Fruit fly (Drosophila melanogaster) whole organism, embryonic: ENCODE data around the gene CG7135.

Experiments used
- Atf6 ChIP-seq: fragments of 200-800 bp; sonication (Bioruptor generic); IDR thresholded peaks from 2 replicates; pipeline ENCODE4 v1.3.6; 2022; ENCODE audit warnings: missing biosample characterization, missing genetic modification characterization
- BEAF-32 ChIP-seq: fragments of 200-800 bp; sonication (Bioruptor generic); optimal IDR thresholded peaks from 3 replicates; lab custom pipeline; 2017; ENCODE audit warnings: missing biosample characterization, missing genetic modification characterization, mild to moderate bottlenecking, moderate library complexity, missing genetic modification reagents
- Bdp1 ChIP-seq: fragments of 200-800 bp; sonication (Bioruptor generic); optimal IDR thresholded peaks from 3 replicates; lab custom pipeline; 2016; ENCODE audit warnings: missing biosample characterization, missing genetic modification characterization
- Bgb ChIP-seq: fragments of 200-800 bp; sonication (Bioruptor generic); IDR thresholded peaks from 2 replicates; pipeline ENCODE4 v1.3.6; 2022; ENCODE audit warnings: missing biosample characterization, missing genetic modification characterization; ENCODE audit not compliant: partially characterized antibody
- CG10366 ChIP-seq: fragments of 200-800 bp; sonication (Bioruptor generic); IDR thresholded peaks from 2 replicates; pipeline ENCODE4 v1.3.6; 2022; ENCODE audit warnings: missing biosample characterization, missing genetic modification characterization
- CG11696 ChIP-seq: fragments of 200-800 bp; sonication (Bioruptor generic); IDR thresholded peaks from 2 replicates; pipeline ENCODE4 v1.3.6; 2022; ENCODE audit warnings: missing biosample characterization, missing genetic modification characterization
- CG12155 ChIP-seq: fragments of 200-800 bp; sonication (Bioruptor generic); optimal IDR thresholded peaks from 3 replicates; lab custom pipeline; 2016; ENCODE audit warnings: missing biosample characterization, missing genetic modification characterization
- CG12659 ChIP-seq: fragments of 200-800 bp; sonication (Bioruptor generic); optimal IDR thresholded peaks from 3 replicates; lab custom pipeline; 2017; ENCODE audit warnings: mild to moderate bottlenecking, missing biosample characterization, missing genetic modification reagents, missing genetic modification characterization
- CG13287 ChIP-seq: fragments of 200-800 bp; sonication (Bioruptor generic); IDR thresholded peaks from 2 replicates; pipeline ENCODE4 v1.3.6; 2022; ENCODE audit warnings: missing biosample characterization, missing genetic modification characterization; ENCODE audit not compliant: partially characterized antibody
- CG14050 ChIP-seq: fragments of 200-800 bp; sonication (Bioruptor generic); IDR thresholded peaks from 3 replicates; pipeline ENCODE4 v1.3.6; 2022; ENCODE audit warnings: missing biosample characterization, missing genetic modification characterization
- CG14860 ChIP-seq: fragments of 200-800 bp; sonication (Bioruptor generic); IDR thresholded peaks from 3 replicates; pipeline ENCODE4 v1.3.6; 2022; ENCODE audit warnings: missing biosample characterization, missing genetic modification characterization; ENCODE audit not compliant: partially characterized antibody
- CG16863 ChIP-seq: fragments of 200-800 bp; sonication (Bioruptor generic); optimal IDR thresholded peaks from 3 replicates; lab custom pipeline; 2016; ENCODE audit warnings: missing biosample characterization, missing genetic modification characterization
- CG17385 ChIP-seq: fragments of 200-800 bp; sonication (Bioruptor generic); optimal IDR thresholded peaks from 3 replicates; lab custom pipeline; 2018; ENCODE audit warnings: missing biosample characterization, mild to moderate bottlenecking, missing genetic modification characterization
- CG2129 ChIP-seq: fragments of 200-800 bp; sonication (Bioruptor generic); IDR thresholded peaks from 2 replicates; pipeline ENCODE4 v1.3.6; 2022; ENCODE audit warnings: missing biosample characterization, missing genetic modification characterization; ENCODE audit not compliant: partially characterized antibody
- CG2199 ChIP-seq: fragments of 200-800 bp; sonication (Bioruptor generic); IDR thresholded peaks from 3 replicates; pipeline ENCODE4 v1.3.6; 2022; ENCODE audit warnings: missing biosample characterization, missing genetic modification characterization
- CG30020 ChIP-seq: fragments of 200-800 bp; optimal IDR thresholded peaks from 2 replicates; lab custom pipeline; 2019; ENCODE audit warnings: missing biosample characterization, mild to moderate bottlenecking, missing genetic modification characterization, moderate library complexity
- CG42726 ChIP-seq: fragments of 200-800 bp; sonication (Bioruptor generic); IDR thresholded peaks from 2 replicates; pipeline ENCODE4 v1.3.6; 2022; ENCODE audit warnings: missing biosample characterization, missing genetic modification characterization; ENCODE audit not compliant: partially characterized antibody
- CG7839 ChIP-seq: fragments of 200-800 bp; sonication (Bioruptor generic); optimal IDR thresholded peaks from 3 replicates; lab custom pipeline; 2018; ENCODE audit warnings: missing biosample characterization, mild to moderate bottlenecking, missing genetic modification characterization, moderate library complexity
- CG7928 ChIP-seq: fragments of 200-800 bp; sonication (Bioruptor generic); optimal IDR thresholded peaks from 2 replicates; lab custom pipeline; 2017; ENCODE audit warnings: missing biosample characterization, mild to moderate bottlenecking, missing genetic modification characterization
- CG8359 ChIP-seq: fragments of 200-800 bp; sonication (Bioruptor generic); optimal IDR thresholded peaks from 2 replicates; lab custom pipeline; 2017; ENCODE audit warnings: missing biosample characterization, mild to moderate bottlenecking, missing genetic modification characterization, borderline replicate concordance
- CG8765 ChIP-seq: fragments of 200-800 bp; sonication (Bioruptor generic); IDR thresholded peaks from 2 replicates; pipeline ENCODE4 v1.3.6; 2022; ENCODE audit warnings: missing biosample characterization, missing genetic modification characterization
- CG9932 ChIP-seq: fragments of 200-800 bp; sonication (Bioruptor generic); IDR thresholded peaks from 2 replicates; pipeline ENCODE4 v1.3.6; 2022; ENCODE audit warnings: missing biosample characterization, missing genetic modification characterization
- CoRest ChIP-seq: fragments of 200-800 bp; sonication (Bioruptor generic); optimal IDR thresholded peaks from 3 replicates; lab custom pipeline; 2018; ENCODE audit warnings: missing biosample characterization, mild to moderate bottlenecking, missing genetic modification characterization, moderate library complexity
- Dip3 ChIP-seq: fragments of 200-800 bp; sonication (Bioruptor generic); optimal IDR thresholded peaks from 3 replicates; lab custom pipeline; 2016; ENCODE audit warnings: missing biosample characterization, missing genetic modification characterization
- Doc3 ChIP-seq: fragments of 200-800 bp; sonication (Bioruptor generic); IDR thresholded peaks from 3 replicates; pipeline ENCODE4 v1.3.6; 2022; ENCODE audit warnings: missing biosample characterization, missing genetic modification characterization; ENCODE audit not compliant: partially characterized antibody
- Dref ChIP-seq: fragments of 200-800 bp; sonication (Bioruptor generic); IDR thresholded peaks from 2 replicates; pipeline ENCODE4 v1.3.6; 2022; ENCODE audit warnings: missing biosample characterization, missing genetic modification characterization
- Max ChIP-seq: fragments of 200-800 bp; sonication (Bioruptor generic); optimal IDR thresholded peaks from 2 replicates; lab custom pipeline; 2016; ENCODE audit warnings: missing biosample characterization, mild to moderate bottlenecking, missing genetic modification characterization
- NFAT ChIP-seq: fragments of 200-800 bp; sonication (Bioruptor generic); IDR thresholded peaks from 2 replicates; pipeline ENCODE4 v1.3.6; 2022; ENCODE audit warnings: missing biosample characterization, missing genetic modification characterization
- Opbp ChIP-seq: fragments of 200-800 bp; sonication (Bioruptor generic); IDR thresholded peaks from 3 replicates; pipeline ENCODE4 v1.3.6; 2022; ENCODE audit warnings: missing biosample characterization, missing genetic modification characterization; ENCODE audit not compliant: partially characterized antibody
- Ptx1 ChIP-seq: fragments of 200-800 bp; sonication (Bioruptor generic); IDR thresholded peaks from 2 replicates; pipeline ENCODE4 v1.3.6; 2022; ENCODE audit warnings: missing biosample characterization, missing genetic modification characterization
- Scr ChIP-seq: fragments of 200-800 bp; sonication (Bioruptor generic); IDR thresholded peaks from 2 replicates; pipeline ENCODE4 v1.3.6; 2022; ENCODE audit warnings: missing biosample characterization, missing genetic modification characterization; ENCODE audit not compliant: partially characterized antibody
- amos ChIP-seq: fragments of 200-800 bp; sonication (Bioruptor generic); IDR thresholded peaks from 2 replicates; pipeline ENCODE4 v1.3.6; 2022; ENCODE audit warnings: missing biosample characterization, missing genetic modification characterization; ENCODE audit not compliant: partially characterized antibody
- aop ChIP-seq: fragments of 200-800 bp; sonication (Bioruptor generic); IDR thresholded peaks from 2 replicates; pipeline ENCODE4 v1.3.6; 2022; ENCODE audit warnings: missing biosample characterization, missing genetic modification characterization
- chm ChIP-seq: fragments of 200-800 bp; sonication (Bioruptor generic); IDR thresholded peaks from 2 replicates; pipeline ENCODE4 v1.3.6; 2022; ENCODE audit warnings: missing biosample characterization, missing genetic modification characterization
- ci ChIP-seq: fragments of 200-800 bp; sonication (Bioruptor generic); IDR thresholded peaks from 3 replicates; pipeline ENCODE4 v1.3.6; 2022; ENCODE audit warnings: missing biosample characterization, missing genetic modification characterization
- dati ChIP-seq: fragments of 200-800 bp; sonication (Bioruptor generic); IDR thresholded peaks from 2 replicates; pipeline ENCODE4 v1.3.6; 2022; ENCODE audit warnings: missing biosample characterization, missing genetic modification characterization
- exex ChIP-seq: fragments of 200-800 bp; sonication (Bioruptor generic); optimal IDR thresholded peaks from 4 replicates; lab custom pipeline; 2018; ENCODE audit warnings: missing biosample characterization, mild to moderate bottlenecking, missing genetic modification characterization, moderate library complexity
- gce ChIP-seq: fragments of 200-800 bp; sonication (Bioruptor generic); IDR thresholded peaks from 3 replicates; pipeline ENCODE4 v1.3.6; 2022; ENCODE audit warnings: missing biosample characterization, missing genetic modification characterization
- gcm ChIP-seq: fragments of 200-800 bp; sonication (Bioruptor generic); optimal IDR thresholded peaks from 2 replicates; lab custom pipeline; 2019; ENCODE audit warnings: missing biosample characterization, mild to moderate bottlenecking, missing genetic modification characterization, moderate library complexity
- gt ChIP-seq: fragments of 200-800 bp; sonication (Bioruptor generic); IDR thresholded peaks from 2 replicates; pipeline ENCODE4 v1.3.6; 2022; ENCODE audit warnings: missing biosample characterization, missing genetic modification characterization
- hb ChIP-seq: fragments of 200-800 bp; sonication (Bioruptor generic); IDR thresholded peaks from 3 replicates; pipeline ENCODE4 v1.3.6; 2022; ENCODE audit warnings: missing biosample characterization, missing genetic modification characterization; ENCODE audit not compliant: partially characterized antibody
- inv ChIP-seq: fragments of 200-800 bp; sonication (Bioruptor generic); IDR thresholded peaks from 2 replicates; pipeline ENCODE4 v1.3.6; 2022; ENCODE audit warnings: missing biosample characterization, missing genetic modification characterization; ENCODE audit not compliant: partially characterized antibody
- ken ChIP-seq: fragments of 200-800 bp; sonication (Bioruptor generic); IDR thresholded peaks from 3 replicates; pipeline ENCODE4 v1.3.6; 2022; ENCODE audit warnings: missing biosample characterization, missing genetic modification characterization
- knrl ChIP-seq: fragments of 200-800 bp; sonication (Bioruptor generic); IDR thresholded peaks from 3 replicates; pipeline ENCODE4 v1.3.6; 2022; ENCODE audit warnings: missing biosample characterization, missing genetic modification characterization; ENCODE audit not compliant: partially characterized antibody
- pfk ChIP-seq: fragments of 200-800 bp; sonication (Bioruptor generic); optimal IDR thresholded peaks from 2 replicates; lab custom pipeline; 2018; ENCODE audit warnings: missing biosample characterization, mild to moderate bottlenecking, missing genetic modification characterization, moderate library complexity
- sna ChIP-seq: fragments of 200-800 bp; sonication (Bioruptor generic); IDR thresholded peaks from 2 replicates; pipeline ENCODE4 v1.3.6; 2022; ENCODE audit warnings: missing biosample characterization, missing genetic modification characterization; ENCODE audit not compliant: partially characterized antibody
- so ChIP-seq: fragments of 200-800 bp; sonication (Bioruptor generic); IDR thresholded peaks from 3 replicates; pipeline ENCODE4 v1.3.6; 2022; ENCODE audit warnings: missing biosample characterization, missing genetic modification characterization
- tgo ChIP-seq: fragments of 200-800 bp; sonication (Bioruptor generic); IDR thresholded peaks from 3 replicates; pipeline ENCODE4 v1.3.6; 2022; ENCODE audit warnings: missing biosample characterization, missing genetic modification characterization
- vnd ChIP-seq: fragments of 200-800 bp; sonication (Bioruptor generic); IDR thresholded peaks from 3 replicates; pipeline ENCODE4 v1.3.6; 2022; ENCODE audit warnings: missing biosample characterization, missing genetic modification characterization; ENCODE audit not compliant: partially characterized antibody

CG7135 gene

DNA sequence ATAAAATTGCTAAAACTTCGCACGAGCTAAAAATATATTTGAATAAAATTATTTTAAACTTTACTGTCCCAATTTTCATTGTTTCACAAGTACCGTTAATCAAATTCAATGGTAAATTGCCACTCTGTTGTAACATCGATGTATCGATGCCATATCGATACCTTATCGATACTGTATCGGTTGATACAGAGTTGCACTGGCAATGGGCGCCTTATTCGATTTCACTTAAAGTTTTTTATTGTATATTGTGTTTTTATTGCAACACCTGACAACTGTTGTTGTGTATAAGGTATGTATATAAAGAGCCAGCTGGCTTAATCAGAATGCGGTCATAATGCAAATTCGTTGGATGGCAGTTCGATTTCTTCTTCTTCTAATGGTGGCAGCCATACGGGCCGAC lies 34.8 kb downstream of the CG7135 start, which contains the start of gene CG43229 (continued):
- TF ChIP-seq NFAT (GFP tag; lab: Robert Waterston, UW) (no peak), hb (peak; percentile 71; the same call in 2 of the 3 replicates), ci (GFP tag; lab: Robert Waterston, UW) (no peak), CG16863 (GFP tag; lab: Kevin White, UChicago) (peak; percentile 96), CG7839 (tag; lab: Kevin White, UChicago) (no peak), CG11696 (GFP tag; lab: Robert Waterston, UW) (no peak), sna (GFP tag; lab: Robert Waterston, UW) (0 out of 2 replicates have a peak, but pooled peaks have one; percentile 37), ken (GFP tag; lab: Robert Waterston, UW) (no peak), pfk (GFP tag; lab: Kevin White, UChicago) (peak; percentile 81), CG2129 (GFP tag; lab: Robert Waterston, UW) (peak; percentile 35; the same call in 1 of the 2 replicates), CG10366 (no peak), CG12659 (peak; percentile 2), amos (peak; percentile 87), knrl (peak; percentile 72; the same call in 2 of the 3 replicates), BEAF-32 (GFP tag; lab: Kevin White, UChicago) (peak; percentile 79), gt (GFP tag; lab: Robert Waterston, UW) (no peak), Doc3 (GFP tag; lab: Robert Waterston, UW) (peak; percentile 53; the same call in 1 of the 3 replicates), CG14050 (no peak), CG14860 (GFP tag; lab: Robert Waterston, UW) (peak; percentile 66), aop (no peak), Dip3 (GFP tag; lab: Kevin White, UChicago) (no peak), exex (tag; lab: Kevin White, UChicago) (no peak), gcm (peak; percentile 29), Max (GFP tag; lab: Kevin White, UChicago) (no peak), CG17385 (GFP tag; lab: Kevin White, UChicago) (peak; percentile 35), CG9932 (GFP tag; lab: Robert Waterston, UW) (peak; percentile 26; the same call in 1 of the 2 replicates), CG42726 (GFP tag; lab: Robert Waterston, UW) (peak; percentile 85), CoRest (tag; lab: Kevin White, UChicago) (peak; percentile 24), CG13287 (GFP tag; lab: Robert Waterston, UW) (peak; percentile 68), Bgb (GFP tag; lab: Robert Waterston, UW) (peak; percentile 80), CG8765 (GFP tag; lab: Robert Waterston, UW) (no peak), Scr (GFP tag; lab: Robert Waterston, UW) (peak; percentile 67), Ptx1 (GFP tag; lab: Robert Waterston, UW) (no peak), Opbp (GFP tag; lab: Robert Waterston, UW) (peak; percentile 82), Dref (GFP tag; lab: Robert Waterston, UW) (peak; percentile 91), dati (GFP tag; lab: Robert Waterston, UW) (no peak), CG12155 (GFP tag; lab: Kevin White, UChicago) (no peak), CG8359 (GFP tag; lab: Kevin White, UChicago) (no peak), vnd (peak; percentile 63), gce (GFP tag; lab: Robert Waterston, UW) (0 out of 3 replicates have a peak, but pooled peaks have one; percentile 32), inv (GFP tag; lab: Robert Waterston, UW) (peak; percentile 69), tgo (GFP tag; lab: Robert Waterston, UW) (no peak), CG30020 (tag; lab: Kevin White, UChicago) (peak; percentile 39), chm (GFP tag; lab: Robert Waterston, UW) (no peak), so (GFP tag; lab: Robert Waterston, UW) (no peak), Bdp1 (GFP tag; lab: Kevin White, UChicago) (no peak), Atf6 (GFP tag; lab: Robert Waterston, UW) (0 out of 2 replicates have a peak, but pooled peaks have one; percentile 31), CG7928 (GFP tag; lab: Kevin White, UChicago) (no peak), CG2199 (GFP tag; lab: Robert Waterston, UW) (no peak)
